Worm (Caenorhabditis elegans) whole organism, young adult: Measurements from ENCODE around the gene eelo-2.

Source experiments
- F55B11.4 ChIP-seq: sonication (generic microtip); optimal IDR thresholded peaks from 2 replicates; lab custom pipeline; 2016; ENCODE audit warnings: missing compliant biosample characterization, missing genetic modification characterization, borderline replicate concordance; ENCODE audit not compliant: insufficient read depth
- ama-1 ChIP-seq, 3 experiments: fragments of 150-350 bp in 1 of 3; sonication (generic microtip) in 2 of 3; optimal IDR thresholded peaks; 2 replicates each; lab custom pipeline; 2014 to 2018; ENCODE audit warnings: missing biosample characterization in 2 of 3, missing genetic modification characterization in 2 of 3, missing genetic modification reagents in 2 of 3
- attf-5 ChIP-seq: fragments of 200-800 bp; sonication (Bioruptor generic); optimal IDR thresholded peaks from 2 replicates; lab custom pipeline; 2018; ENCODE audit warnings: mild to moderate bottlenecking, missing genetic modification characterization, missing compliant biosample characterization
- bed-1 ChIP-seq: fragments of 200-800 bp; sonication (Bioruptor generic); IDR thresholded peaks from 2 replicates; pipeline ENCODE4 v1.3.6; 2022; ENCODE audit warnings: missing genetic modification reagents, missing genetic modification characterization, missing compliant biosample characterization
- bed-2 ChIP-seq: fragments of 200-800 bp; sonication (Bioruptor generic); IDR thresholded peaks from 2 replicates; pipeline ENCODE4 v1.3.6; 2022; ENCODE audit warnings: missing genetic modification reagents, missing genetic modification characterization, missing compliant biosample characterization
- ceh-40 ChIP-seq: fragments of 200-800 bp; sonication (Bioruptor generic); IDR thresholded peaks from 2 replicates; pipeline ENCODE4 v1.3.6; 2022; ENCODE audit warnings: missing genetic modification characterization, missing compliant biosample characterization
- efl-1 ChIP-seq: fragments of 150-350 bp; optimal IDR thresholded peaks from 2 replicates; lab custom pipeline; 2014; ENCODE audit warnings: missing biosample characterization, missing genetic modification reagents, missing genetic modification characterization
- hsf-1 ChIP-seq: fragments of 200-800 bp; sonication (Bioruptor generic); IDR thresholded peaks from 2 replicates; pipeline ENCODE4 v1.3.6; 2022; ENCODE audit warnings: missing genetic modification reagents, missing genetic modification characterization, missing compliant biosample characterization
- lir-1 ChIP-seq: fragments of 200-800 bp; sonication (Bioruptor generic); conservative IDR thresholded peaks from 2 replicates; pipeline ENCODE4 v1.3.6; 2022; ENCODE audit warnings: missing genetic modification reagents, missing genetic modification characterization, missing compliant biosample characterization
- rcor-1 ChIP-seq: fragments of 200-800 bp; sonication (Bioruptor generic); IDR thresholded peaks from 2 replicates; pipeline ENCODE4 v1.3.6; 2022; ENCODE audit warnings: missing genetic modification reagents, missing genetic modification characterization, missing compliant biosample characterization
- snpc-4 ChIP-seq, 5 experiments: fragments of 150-350 bp in 1 of 5; sonication (generic microtip) in 4 of 5; optimal IDR thresholded peaks; 2 replicates each; lab custom pipeline; 2014 to 2018; ENCODE audit warnings: missing genetic modification characterization in 5 of 5, missing biosample characterization in 3 of 5, antibody characterized with exemption in 2 of 5, mild to moderate bottlenecking in 2 of 5, missing compliant biosample characterization in 2 of 5, missing genotype in 2 of 5, moderate library complexity in 2 of 5, missing genetic modification reagents in 1 of 5

DNA sequence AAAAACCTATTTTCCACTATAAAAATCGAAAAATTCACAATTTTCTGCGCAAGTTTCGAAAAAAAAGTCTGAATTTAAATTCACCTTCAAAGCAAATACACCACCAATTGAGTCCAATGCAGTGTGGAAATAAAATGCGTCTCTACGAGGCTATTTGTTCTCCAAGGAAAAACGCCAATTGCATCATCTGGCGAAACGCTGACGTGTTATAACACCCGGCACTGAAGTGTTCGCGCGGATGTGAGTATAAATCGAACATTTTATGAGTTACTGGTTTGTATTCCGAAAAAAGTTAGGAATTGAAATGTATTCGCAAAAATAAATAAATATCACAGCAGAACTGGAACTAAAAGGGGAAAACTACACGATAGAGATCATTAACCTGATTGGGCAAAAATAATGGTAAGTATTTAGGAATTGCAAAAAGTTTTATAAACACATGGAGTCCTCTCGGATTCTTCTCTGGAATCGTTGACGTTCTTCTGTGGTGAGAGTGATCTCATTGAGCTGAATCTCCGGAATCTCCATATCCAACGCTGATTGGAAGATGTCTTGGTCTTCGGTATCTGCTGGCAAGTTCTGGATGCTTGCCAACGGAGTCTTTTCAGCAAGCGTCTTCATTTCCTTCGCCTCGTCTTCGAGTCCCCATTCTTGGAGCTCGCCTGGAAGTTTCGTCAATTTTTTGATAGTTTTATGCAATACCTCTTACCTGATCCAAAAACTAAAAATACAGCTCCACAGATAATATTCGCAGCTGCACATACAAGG, 38.2 kb downstream of the eelo-2 start, which contains the start of gene zipt-7.1:
- TF ChIP-seq ceh-40: no peak
- TF ChIP-seq bed-1 (GFP tag; lab: Robert Waterston, UW): no peak
- TF ChIP-seq ama-1 (optimal IDR thresholded peaks at IDR 0.05; lab: Kevin White, UChicago): no peak
- no peak for TF ChIP-seq ama-1 (GFP tag; optimal IDR thresholded peaks at IDR 0.05; lab: Kevin White, UChicago)
- TF ChIP-seq attf-5 (GFP tag; lab: Kevin White, UChicago): no peak
- no peak for TF ChIP-seq lir-1
- TF ChIP-seq F55B11.4 (tag; lab: Kevin White, UChicago): no peak
- no peak for TF ChIP-seq snpc-4 (GFP tag; optimal IDR thresholded peaks at IDR 0.05; lab: Kevin White, UChicago)
- no peak for TF ChIP-seq snpc-4 (tag; optimal IDR thresholded peaks at IDR 0.05; lab: Kevin White, UChicago)
- no peak for TF ChIP-seq efl-1
- no peak for TF ChIP-seq bed-2
- no peak for TF ChIP-seq hsf-1 (GFP tag; lab: Robert Waterston, UW)
- no peak for TF ChIP-seq rcor-1 (GFP tag; lab: Robert Waterston, UW)
